Worm (Caenorhabditis elegans): ENCODE measurements around the gene nurf-1.
"Not testable (repeated sequence)": the region's sequence is repeated elsewhere in the genome, so short reads cannot be mapped to it uniquely, and the experiment has no call there.

Gene nurf-1

DNA sequence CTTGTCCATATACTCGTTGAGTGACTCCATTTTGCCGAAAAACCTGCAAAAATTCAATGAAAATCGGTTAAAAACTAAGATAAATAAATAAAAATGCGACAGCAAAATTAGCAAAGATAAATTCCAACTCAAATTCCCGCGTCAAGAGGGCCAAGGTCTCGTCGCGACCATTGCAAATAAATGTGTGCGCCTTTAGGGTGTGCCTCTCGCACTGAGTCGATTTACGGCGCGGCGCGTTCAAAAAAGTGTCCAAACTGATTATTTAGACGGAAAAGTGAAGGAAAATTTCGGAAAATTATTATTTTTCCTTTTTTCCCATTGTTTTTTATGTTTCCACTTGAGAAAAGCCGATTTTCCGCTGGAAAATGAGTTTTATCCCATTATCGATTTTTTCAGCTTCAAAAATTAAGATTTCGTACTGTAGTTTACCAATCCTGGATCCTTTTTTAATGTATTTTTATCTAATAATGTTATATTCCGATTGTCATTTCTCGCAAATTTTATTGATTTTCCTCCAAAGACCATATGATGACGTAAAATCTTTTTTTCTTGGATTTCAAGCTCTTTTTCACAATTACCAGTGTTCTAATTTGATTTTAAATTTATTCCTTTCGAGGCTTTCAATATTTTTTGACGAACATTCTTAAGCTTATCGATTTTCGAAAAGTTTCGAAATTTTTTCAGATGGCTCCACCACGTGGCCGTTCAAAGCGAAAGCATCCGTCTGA is at the start of gene nurf-1, which contains the start of gene kbp-3:
TSS of gene nurf-1 (plus strand) at position 678 of the 728 bp plus-strand sequence.
TSS of gene kbp-3 (minus strand) at position 43 of the 728 bp plus-strand sequence.
- TF ChIP-seq unc-62 (GFP tag; optimal IDR thresholded peaks at IDR 0.05), result no peak

DNA sequence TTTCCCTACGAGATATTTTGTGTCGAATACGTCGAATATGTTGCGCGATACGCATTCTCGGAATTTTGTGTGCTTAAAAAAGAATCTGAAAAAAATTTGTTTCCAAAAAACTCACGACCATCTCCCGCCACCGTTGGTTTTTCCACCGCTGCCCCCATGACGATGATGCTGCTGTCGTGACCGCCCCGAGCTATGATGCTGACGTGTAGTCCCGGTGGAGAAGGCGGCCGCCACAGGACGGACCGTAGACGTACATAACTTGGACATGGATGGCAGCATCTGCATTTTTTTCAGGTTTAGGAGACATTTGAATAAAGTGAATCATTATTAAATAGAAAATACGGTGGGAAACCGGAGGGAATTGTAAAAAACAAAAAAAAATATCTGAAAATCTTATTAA is 46.3 kb upstream of the nurf-1 start, which contains the start of gene ddl-3:
TSS of gene ddl-3 (minus strand) at position 289 of the 400 bp plus-strand sequence.
- not testable (repeated sequence) for TF ChIP-seq unc-62 (GFP tag; optimal IDR thresholded peaks at IDR 0.05)

DNA sequence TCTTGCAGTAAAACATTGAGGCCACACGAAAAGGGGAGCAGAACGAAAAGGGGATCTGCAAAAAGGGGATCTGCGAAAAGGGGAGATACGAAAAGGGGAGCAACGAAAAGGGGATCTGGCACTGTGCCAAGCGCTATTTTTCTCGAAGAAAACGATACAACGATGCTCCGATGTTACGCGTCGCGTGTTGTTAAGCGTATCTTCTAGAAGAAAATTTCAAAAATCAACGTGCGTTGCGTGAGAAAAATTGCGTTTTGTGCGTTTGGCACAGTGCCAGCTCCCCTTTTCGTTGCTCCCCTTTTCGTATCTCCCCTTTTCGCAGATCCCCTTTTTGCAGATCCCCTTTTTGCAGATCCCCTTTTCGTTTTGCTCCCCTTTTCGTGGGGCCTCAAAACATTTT is 44.3 kb upstream of the nurf-1 start, which contains the start of gene Y54G11A.9:
TSS of gene Y54G11A.9 (minus strand) at position 196 of the 400 bp plus-strand sequence.
- TF ChIP-seq unc-62 (GFP tag; optimal IDR thresholded peaks at IDR 0.05), result not testable (repeated sequence)

DNA sequence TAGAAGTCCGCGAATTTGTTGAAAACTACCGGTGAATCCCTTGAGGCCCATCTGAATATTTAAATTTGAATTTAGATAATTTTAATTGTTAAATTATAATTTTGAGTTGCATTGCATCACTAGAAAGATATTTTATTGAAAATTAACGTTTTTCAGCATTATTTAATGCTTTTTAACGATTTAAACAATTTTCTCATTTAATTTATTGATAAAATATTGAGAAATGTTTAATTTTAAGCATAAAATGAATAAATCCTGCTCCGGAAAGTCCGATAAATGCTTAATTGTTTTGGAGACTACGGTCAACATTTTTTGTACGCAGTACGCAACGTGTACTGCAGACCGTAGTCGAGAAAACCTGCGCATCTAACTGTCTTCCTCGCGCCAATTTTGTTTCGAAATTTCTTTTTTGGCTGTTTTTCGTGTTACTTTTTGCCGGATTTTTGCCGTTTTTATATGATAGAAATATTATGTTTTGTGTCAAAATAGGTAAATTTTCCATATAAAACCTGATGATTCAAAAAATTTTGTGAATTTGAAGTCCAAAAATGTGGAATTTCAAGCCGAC is 41.1 kb upstream of the nurf-1 start, which contains the start of the genes Y54G11A.17, lin-7 and elof-1:
TSS of gene Y54G11A.17 (minus strand) at position 51 of the 568 bp plus-strand sequence.
TSS of gene lin-7 (minus strand) at position 51 of the 568 bp plus-strand sequence.
TSS of gene elof-1 (plus strand) at position 383 of the 568 bp plus-strand sequence.
- TF ChIP-seq unc-62 (GFP tag; optimal IDR thresholded peaks at IDR 0.05), result no peak

DNA sequence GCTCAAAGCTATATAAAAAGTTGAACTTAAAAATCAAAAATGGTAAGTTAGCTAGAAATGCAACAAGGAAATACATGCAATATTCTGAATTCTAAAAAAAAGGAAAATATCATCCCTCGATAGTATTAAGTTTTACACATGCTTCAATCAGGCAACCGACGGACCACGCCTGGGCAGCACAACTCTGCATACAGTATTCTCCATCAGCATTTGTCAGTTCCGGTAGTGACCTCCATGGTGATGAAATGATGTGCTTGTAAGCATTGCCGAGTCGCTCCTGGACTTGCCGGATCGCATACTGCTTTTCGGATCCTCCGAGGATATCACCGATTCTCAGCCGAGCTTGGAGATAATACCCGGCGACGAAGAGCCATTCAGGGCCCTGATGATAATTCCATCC is 39.7 kb upstream of the nurf-1 start:
- TF ChIP-seq unc-62 (GFP tag; optimal IDR thresholded peaks at IDR 0.05), result no peak

DNA sequence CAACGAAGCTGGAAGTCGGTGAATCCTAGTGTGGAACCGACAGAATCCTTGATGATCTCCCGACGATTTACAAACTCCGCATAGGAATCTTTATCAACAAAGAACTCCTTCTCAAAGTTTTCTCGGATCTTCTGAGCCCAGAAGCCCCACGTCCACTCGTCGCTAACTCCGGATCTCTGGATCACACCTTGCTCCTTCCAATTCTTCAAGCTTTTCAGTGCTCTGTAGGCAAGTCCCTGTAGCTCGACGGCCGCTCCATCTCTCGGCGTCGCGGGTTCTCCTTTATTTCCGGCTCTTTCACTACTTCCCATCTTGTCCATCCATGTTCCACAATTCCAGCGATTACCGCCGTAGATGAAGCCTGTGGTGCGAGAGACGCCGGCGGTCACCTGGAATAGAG is 39.2 kb upstream of the nurf-1 start:
- no peak for TF ChIP-seq unc-62 (GFP tag; optimal IDR thresholded peaks at IDR 0.05)

DNA sequence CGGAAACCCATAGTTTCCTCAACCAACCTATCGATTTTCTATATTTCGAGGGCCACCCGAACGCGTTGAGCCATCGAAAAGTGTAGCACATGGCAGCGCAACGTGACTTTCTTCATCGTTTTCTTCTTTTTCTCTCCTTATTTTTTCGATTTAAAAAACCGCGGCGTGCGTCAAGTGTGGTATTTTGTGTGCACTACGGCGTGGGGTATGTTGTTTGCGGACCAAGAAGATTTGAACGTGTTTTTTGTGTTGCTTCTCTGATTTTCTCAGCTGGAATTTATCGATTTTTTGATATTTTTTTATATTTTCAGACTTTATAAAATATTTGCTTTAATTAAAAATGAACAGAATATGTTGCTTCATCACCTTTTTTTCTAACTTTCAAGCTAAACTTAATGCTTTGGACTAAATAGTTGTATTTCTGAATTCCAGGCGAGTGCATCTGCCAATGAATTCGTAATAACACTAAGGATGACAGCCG is 32.5 kb upstream of the nurf-1 start, which contains the start of the genes agl-1 and pfs-2:
TSS of gene agl-1 (minus strand) at position 178 of the 481 bp plus-strand sequence.
TSS of gene pfs-2 (plus strand) at position 431 of the 481 bp plus-strand sequence.
- TF ChIP-seq unc-62 (GFP tag; optimal IDR thresholded peaks at IDR 0.05), result no peak

DNA sequence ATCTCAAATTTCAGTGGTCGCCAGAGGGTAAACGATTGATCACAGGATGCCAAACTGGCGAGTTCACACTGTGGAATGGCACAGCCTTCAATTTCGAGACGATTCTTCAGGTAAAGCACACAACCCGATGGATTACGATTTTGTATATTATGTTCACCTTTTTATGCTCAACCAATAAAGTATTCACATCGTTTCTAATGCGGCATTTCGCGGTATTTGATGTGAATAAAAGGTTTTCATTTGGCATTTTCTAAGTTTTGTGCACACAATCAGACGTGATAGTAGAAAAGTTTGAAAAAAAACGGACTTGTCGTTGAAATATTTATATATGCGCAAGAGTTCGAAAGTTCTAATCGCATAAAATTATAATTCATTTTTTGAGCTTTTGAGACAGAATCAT is 31.5 kb upstream of the nurf-1 start:
- TF ChIP-seq unc-62 (GFP tag; optimal IDR thresholded peaks at IDR 0.05), result no peak

DNA sequence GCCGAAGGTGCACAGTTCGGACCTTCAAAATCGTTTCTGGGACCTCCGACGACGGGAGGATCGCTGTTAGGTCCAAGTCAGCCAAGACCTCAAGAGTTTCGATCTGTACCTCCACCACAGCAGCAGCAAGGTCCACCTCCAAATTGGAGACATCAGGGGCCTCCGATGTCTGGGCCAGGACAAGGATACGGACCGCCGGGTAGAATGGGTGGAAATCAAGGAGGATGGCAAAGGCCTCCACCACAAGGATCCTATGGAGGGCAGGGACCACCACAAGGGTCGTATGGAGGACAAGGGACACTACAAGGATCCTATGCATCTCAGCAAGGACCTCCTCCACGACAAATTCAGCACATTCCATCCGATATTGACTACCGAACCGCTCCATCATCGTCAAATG is 29.8 kb upstream of the nurf-1 start:
- no peak for TF ChIP-seq unc-62 (GFP tag; optimal IDR thresholded peaks at IDR 0.05)

DNA sequence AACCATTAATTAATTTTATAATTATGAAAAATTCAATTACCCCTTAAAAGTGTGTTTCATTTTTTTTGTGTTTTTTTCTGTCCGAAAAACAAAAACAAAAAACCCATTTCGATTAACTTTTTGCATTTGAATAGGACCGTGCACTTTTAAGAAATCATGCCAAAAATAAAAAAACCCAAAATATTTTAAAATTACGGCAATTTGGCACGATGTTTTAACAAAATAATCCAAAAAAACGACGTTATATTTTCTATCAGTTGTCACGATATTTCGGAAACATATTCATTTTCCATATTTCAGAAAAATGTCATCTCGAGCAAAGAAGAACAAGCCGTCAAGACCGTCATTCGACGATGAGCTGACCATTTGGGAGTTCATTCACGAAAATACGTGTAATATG is 28.8 kb upstream of the nurf-1 start, which contains the start of gene tebp-1:
TSS of gene tebp-1 (plus strand) at position 301 of the 400 bp plus-strand sequence.
- no peak for TF ChIP-seq unc-62 (GFP tag; optimal IDR thresholded peaks at IDR 0.05)

DNA sequence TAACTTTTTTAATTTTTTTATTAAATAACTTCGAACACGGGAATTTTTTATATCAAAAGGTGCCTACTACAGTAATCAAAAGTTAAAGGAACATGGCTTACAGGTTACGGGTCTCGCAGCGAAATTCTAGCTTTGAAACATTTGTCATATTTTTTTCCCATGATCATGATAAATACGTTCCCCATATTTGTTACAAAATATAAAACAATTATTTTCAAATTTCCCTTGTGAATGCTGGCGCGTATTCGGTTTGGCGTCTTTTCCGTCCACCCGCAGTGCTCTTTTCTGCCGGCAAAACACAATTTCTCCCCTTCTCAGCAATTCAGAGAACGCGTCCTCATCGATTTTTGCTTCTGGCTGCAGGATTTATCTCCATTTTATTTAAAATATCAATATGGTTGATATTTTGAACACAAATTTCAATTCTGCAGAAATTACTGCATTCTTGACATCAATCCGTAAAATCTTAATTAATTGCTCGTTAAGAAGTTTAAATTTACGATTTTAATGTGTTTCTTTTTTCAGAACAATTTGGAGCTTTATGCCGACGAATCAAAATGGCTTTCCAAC is 25.2 kb upstream of the nurf-1 start, which contains the start of gene imb-2:
TSS of gene imb-2 (plus strand) at position 520 of the 570 bp plus-strand sequence.
- no peak for TF ChIP-seq unc-62 (GFP tag; optimal IDR thresholded peaks at IDR 0.05)

DNA sequence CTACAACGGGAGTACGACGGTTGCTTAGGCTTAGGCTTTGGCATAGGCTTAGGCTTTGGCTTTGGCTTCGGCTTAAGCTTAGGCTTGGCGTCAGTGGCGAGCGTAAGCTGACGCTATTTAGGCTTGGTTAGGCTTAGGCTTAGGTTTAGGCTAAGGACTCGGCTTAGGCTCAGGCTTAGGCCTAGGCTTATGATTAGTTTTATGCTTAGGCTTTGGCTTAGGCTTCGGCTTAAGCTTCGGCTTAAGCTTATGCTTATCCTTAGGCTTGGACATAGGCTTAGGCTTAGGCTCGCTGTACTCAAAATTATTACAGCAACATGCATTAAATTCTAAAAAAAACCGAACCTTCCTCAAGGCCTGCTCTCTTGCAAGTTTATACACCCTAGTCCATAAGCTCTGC is 15.9 kb upstream of the nurf-1 start:
- TF ChIP-seq unc-62 (GFP tag; optimal IDR thresholded peaks at IDR 0.05), result no peak

DNA sequence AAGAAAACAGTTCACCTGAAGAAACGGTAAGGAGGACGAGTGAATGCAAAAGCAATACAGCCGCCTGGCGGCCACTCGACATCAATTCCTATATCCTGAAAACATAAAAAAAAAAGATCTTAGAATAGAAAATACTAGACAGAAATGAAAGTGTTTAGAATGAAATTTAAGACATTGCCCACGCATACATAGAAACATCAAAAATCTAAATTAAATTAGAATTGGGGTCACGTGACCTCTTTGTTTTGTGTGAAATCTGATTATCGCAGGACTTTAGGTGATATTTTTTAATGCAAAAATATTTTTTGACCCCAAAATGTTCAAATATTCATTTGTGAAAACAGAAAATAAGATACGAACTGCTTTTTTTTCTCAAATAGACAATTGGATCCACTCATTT is 12.7 kb upstream of the nurf-1 start, which contains the start of gene acr-20:
TSS of gene acr-20 (minus strand) at position 101 of the 400 bp plus-strand sequence.
- TF ChIP-seq unc-62 (GFP tag; optimal IDR thresholded peaks at IDR 0.05), result no peak

DNA sequence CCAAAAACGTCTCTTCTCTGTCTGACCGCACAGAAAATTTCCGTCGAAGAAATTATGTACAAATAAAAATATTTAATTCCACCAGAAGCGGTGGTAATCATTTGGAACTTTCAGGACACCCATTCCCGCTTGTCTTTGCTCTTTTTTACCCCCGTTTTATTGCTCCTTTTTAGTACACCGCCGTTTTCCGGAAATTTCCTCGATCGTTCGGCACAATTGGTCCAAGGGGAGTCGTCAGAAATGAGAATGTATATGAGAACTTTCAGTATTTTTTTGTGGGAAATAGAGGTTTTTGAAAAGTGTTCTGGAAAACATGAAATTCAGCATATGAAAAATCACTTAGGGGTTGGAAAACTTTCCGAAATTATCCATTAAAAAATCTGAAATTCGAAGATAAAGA is 9.7 kb upstream of the nurf-1 start:
- no peak for TF ChIP-seq unc-62 (GFP tag; optimal IDR thresholded peaks at IDR 0.05)

DNA sequence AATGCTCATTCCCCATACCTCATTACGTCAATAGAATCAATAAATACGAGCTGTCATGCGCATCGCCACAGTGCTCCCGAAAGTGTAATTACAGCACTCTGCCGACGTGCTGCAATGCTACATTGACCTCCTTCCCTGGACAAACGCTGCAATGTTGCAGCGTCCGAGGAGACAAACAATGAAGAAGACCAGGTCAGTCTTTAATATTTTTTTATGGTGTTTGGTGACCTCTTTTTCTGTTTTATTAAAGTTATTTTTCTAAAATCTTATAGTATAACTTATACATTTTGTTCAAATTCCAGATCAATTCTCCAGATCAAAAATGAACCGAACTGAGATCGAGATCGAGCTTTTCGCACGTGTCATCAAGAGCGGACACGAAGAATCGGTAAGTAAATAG is 9.1 kb upstream of the nurf-1 start, which contains the start of gene sdz-26:
TSS of gene sdz-26 (plus strand) at position 301 of the 400 bp plus-strand sequence.
- no peak for TF ChIP-seq unc-62 (GFP tag; optimal IDR thresholded peaks at IDR 0.05)

DNA sequence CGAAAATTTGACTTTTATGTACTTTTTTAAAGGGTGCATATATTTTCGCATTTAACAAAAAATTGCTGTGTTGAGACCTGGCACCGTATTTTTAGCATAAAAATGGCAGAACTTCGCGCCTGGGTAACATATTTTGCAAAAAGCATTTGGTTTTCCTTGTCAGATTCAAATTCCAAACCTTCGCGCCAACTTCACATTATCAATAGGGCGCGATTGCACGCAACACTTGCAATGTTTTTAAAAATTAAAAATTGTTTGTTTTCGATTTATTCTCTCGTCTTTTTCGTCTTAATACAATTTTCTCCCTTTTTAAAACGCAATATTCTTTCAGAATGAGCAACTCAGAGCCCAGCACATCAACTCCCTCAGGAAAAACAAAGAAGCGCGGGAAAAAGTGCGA is 6.9 kb upstream of the nurf-1 start, which contains the start of gene mes-2:
TSS of gene mes-2 (plus strand) at position 330 of the 400 bp plus-strand sequence.
- TF ChIP-seq unc-62 (GFP tag; optimal IDR thresholded peaks at IDR 0.05), result no peak

All from whole organism, dauer.